Fruit fly (Drosophila melanogaster): ENCODE data around the gene Ubi-p5E.

Gene Ubi-p5E

dm6 chrX:6291083-6291699, 11.7 kb upstream of the Ubi-p5E start, which contains the start of the genes Rpt4 and mldr:
Rpt4 (minus strand) TSS chrX:6291245.
mldr (plus strand) TSS chrX:6291303.
- TF ChIP-seq Rel (GFP tag; optimal IDR thresholded peaks at IDR 0.05): no peak
- peak; percentile 53 for TF ChIP-seq Rel (tag; optimal IDR thresholded peaks at IDR 0.05)
- no peak for TF ChIP-seq usp (GFP tag; optimal IDR thresholded peaks at IDR 0.05)
- TF ChIP-seq dsf (GFP tag; optimal IDR thresholded peaks at IDR 0.05; ENCODE audit: borderline replicate concordance): no peak
- no peak for TF ChIP-seq psq (GFP tag; optimal IDR thresholded peaks at IDR 0.05)
- TF ChIP-seq brk (GFP tag; optimal IDR thresholded peaks at IDR 0.05): no peak
- peak; percentile 18 for TF ChIP-seq Sp1 (GFP tag; optimal IDR thresholded peaks at IDR 0.05)
- peak; percentile 5 for TF ChIP-seq Hr83 (GFP tag; optimal IDR thresholded peaks at IDR 0.05; ENCODE audit: poor library complexity, severe bottlenecking)
- TF ChIP-seq Myc (optimal IDR thresholded peaks at IDR 0.05): no peak
- no peak for TF ChIP-seq rgr (GFP tag; optimal IDR thresholded peaks at IDR 0.05)
- TF ChIP-seq Dfd (GFP tag; optimal IDR thresholded peaks at IDR 0.05): no peak

dm6 chrX:6287842-6288241, 8.4 kb upstream of the Ubi-p5E start, which contains the start of the genes Top3beta and wuho:
Top3beta (minus strand) TSS chrX:6287990.
wuho (plus strand) TSS chrX:6288100.
- TF ChIP-seq dl (GFP tag; optimal IDR thresholded peaks at IDR 0.05; ENCODE audit: insufficient read depth in 1 of 2, partially characterized antibody in 2 of 2) (no peak), jim (GFP tag; optimal IDR thresholded peaks at IDR 0.05) (no peak), OdsH (GFP tag; optimal IDR thresholded peaks at IDR 0.05) (peak; percentile 29), sv (GFP tag; optimal IDR thresholded peaks at IDR 0.05) (peak; percentile 16), psq (GFP tag; optimal IDR thresholded peaks at IDR 0.05) (peak; percentile 19), sage (GFP tag; optimal IDR thresholded peaks at IDR 0.05) (no peak), h (GFP tag; optimal IDR thresholded peaks at IDR 0.05) (peak; percentile 63), Sp1 (GFP tag; optimal IDR thresholded peaks at IDR 0.05) (peak; percentile 44), rgr (GFP tag; optimal IDR thresholded peaks at IDR 0.05) (peak; percentile 68), Myc (optimal IDR thresholded peaks at IDR 0.05) (peak; percentile 24), Vsx2 (GFP tag; optimal IDR thresholded peaks at IDR 0.05; ENCODE audit: partially characterized antibody) (no peak), HLH106 (tag; optimal IDR thresholded peaks at IDR 0.05) (peak; percentile 41), Dif (GFP tag; optimal IDR thresholded peaks at IDR 0.05; ENCODE audit: partially characterized antibody) (peak; percentile 22), Hr83 (GFP tag; optimal IDR thresholded peaks at IDR 0.05; ENCODE audit: poor library complexity, severe bottlenecking) (peak; percentile 1), Rel (GFP tag; optimal IDR thresholded peaks at IDR 0.05) (no peak), Rel (tag; optimal IDR thresholded peaks at IDR 0.05) (peak; percentile 99), dsf (GFP tag; optimal IDR thresholded peaks at IDR 0.05; ENCODE audit: borderline replicate concordance) (no peak), ey (GFP tag; optimal IDR thresholded peaks at IDR 0.05) (peak; percentile 37)

- TF ChIP-seq N (GFP tag; optimal IDR thresholded peaks at IDR 0.05): no peak
- TF ChIP-seq Rel (GFP tag; optimal IDR thresholded peaks at IDR 0.05): no peak
- TF ChIP-seq Rel (tag; optimal IDR thresholded peaks at IDR 0.05): peak; percentile 43
Measured at dm6 chrX:6283470-6283869, 4.0 kb upstream of the Ubi-p5E start, which contains the start of gene CG11700. CG11700 (minus strand) TSS chrX:6283575.

DNA sequence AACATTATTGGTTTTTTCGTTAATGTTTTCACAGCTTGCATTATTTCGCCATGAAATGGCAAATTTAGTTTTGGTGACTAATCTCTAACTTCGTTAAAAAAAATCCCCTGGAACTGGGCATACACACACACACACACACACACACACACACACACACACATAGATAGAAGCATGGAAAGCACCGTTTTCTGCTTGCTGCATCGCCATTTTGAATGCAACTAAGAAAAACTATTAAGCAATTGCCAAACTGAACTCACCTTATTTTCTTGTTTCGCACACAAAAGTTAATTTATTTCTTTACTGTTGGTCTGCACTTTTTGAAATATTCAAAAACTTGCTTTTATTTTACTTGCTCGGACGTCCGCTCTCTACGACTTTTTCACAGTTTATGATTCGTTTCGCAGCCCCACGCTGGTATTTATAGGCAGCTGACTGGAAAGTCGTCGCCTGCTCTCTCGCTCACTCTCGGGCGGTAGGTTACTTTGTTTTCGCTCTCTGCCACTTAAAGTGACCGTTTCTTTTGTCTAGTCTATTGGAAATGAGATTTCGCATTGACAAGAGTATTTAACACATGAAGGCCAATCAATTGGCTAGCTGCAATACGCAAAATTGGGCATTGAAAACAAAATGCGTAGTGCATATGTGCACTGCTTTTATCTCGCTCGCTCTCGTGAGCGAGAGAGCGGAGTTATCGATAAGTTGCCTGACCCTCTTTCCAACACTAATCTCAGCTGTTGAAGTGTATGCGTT, 393 bp downstream of the Ubi-p5E start:
- peak; percentile 22 for TF ChIP-seq rgr (GFP tag; optimal IDR thresholded peaks at IDR 0.05)
- no peak for TF ChIP-seq Abd-B (GFP tag; optimal IDR thresholded peaks at IDR 0.05)
- TF ChIP-seq OdsH (GFP tag; optimal IDR thresholded peaks at IDR 0.05): peak; percentile 6
- no peak for TF ChIP-seq Mio (GFP tag; optimal IDR thresholded peaks at IDR 0.05)
- peak; percentile 11 for TF ChIP-seq sv (GFP tag; optimal IDR thresholded peaks at IDR 0.05)
- TF ChIP-seq jim (GFP tag; optimal IDR thresholded peaks at IDR 0.05): no peak
- peak; percentile 5 for TF ChIP-seq woc (GFP tag; optimal IDR thresholded peaks at IDR 0.05)
- TF ChIP-seq Hr78 (GFP tag; optimal IDR thresholded peaks at IDR 0.05): no peak
- TF ChIP-seq GATAd (GFP tag; optimal IDR thresholded peaks at IDR 0.05): no peak
- no peak for TF ChIP-seq lola (GFP tag; optimal IDR thresholded peaks at IDR 0.05)
- TF ChIP-seq fru (GFP tag; optimal IDR thresholded peaks at IDR 0.05): peak; percentile 9
- TF ChIP-seq dmrt93B (GFP tag; optimal IDR thresholded peaks at IDR 0.05): no peak
- peak in 1 of 2 experiments; percentile 24 for TF ChIP-seq foxo (GFP tag; optimal IDR thresholded peaks at IDR 0.05)
- peak; percentile 43 for TF ChIP-seq h (GFP tag; optimal IDR thresholded peaks at IDR 0.05)
- no peak for TF ChIP-seq Dfd (GFP tag; optimal IDR thresholded peaks at IDR 0.05)
- TF ChIP-seq Sp1 (GFP tag; optimal IDR thresholded peaks at IDR 0.05): peak; percentile 54
- TF ChIP-seq Hr83 (GFP tag; optimal IDR thresholded peaks at IDR 0.05; ENCODE audit: poor library complexity, severe bottlenecking): peak; percentile 60
- TF ChIP-seq Rel (GFP tag; optimal IDR thresholded peaks at IDR 0.05): no peak
- TF ChIP-seq Rel (tag; optimal IDR thresholded peaks at IDR 0.05): peak; percentile 98
- no peak for TF ChIP-seq CG9705 (GFP tag; optimal IDR thresholded peaks at IDR 0.05)
- TF ChIP-seq br (GFP tag; optimal IDR thresholded peaks at IDR 0.05): peak; percentile 50
- TF ChIP-seq Dif (GFP tag; optimal IDR thresholded peaks at IDR 0.05; ENCODE audit: partially characterized antibody): peak; percentile 12
